Fruit fly (Drosophila melanogaster) whole organism, embryonic: Measurements from ENCODE around the gene Ppm1.
A peak's percentile ranks its signal among the peaks of the same experiment; 100 is the strongest.

ENCODE experiments used
- ATbp ChIP-seq: fragments of 200-800 bp; sonication (Bioruptor generic); optimal IDR thresholded peaks from 2 replicates; lab custom pipeline; 2017; ENCODE audit warnings: missing biosample characterization, mild to moderate bottlenecking, missing genetic modification characterization, missing genetic modification reagents
- Atf3 ChIP-seq: fragments of 200-800 bp; sonication (Bioruptor generic); optimal IDR thresholded peaks from 3 replicates; lab custom pipeline; 2016; ENCODE audit warnings: missing biosample characterization, missing genetic modification characterization
- Atf6 ChIP-seq: fragments of 200-800 bp; sonication (Bioruptor generic); IDR thresholded peaks from 2 replicates; pipeline ENCODE4 v1.3.6; 2022; ENCODE audit warnings: missing biosample characterization, missing genetic modification characterization
- CG11247 ChIP-seq: fragments of 200-800 bp; sonication (Bioruptor generic); IDR thresholded peaks from 2 replicates; pipeline ENCODE4 v1.3.6; 2022; ENCODE audit warnings: missing biosample characterization, missing genetic modification characterization
- CG11695 ChIP-seq: fragments of 200-800 bp; sonication (Bioruptor generic); IDR thresholded peaks from 3 replicates; pipeline ENCODE4 v1.3.6; 2022; ENCODE audit warnings: missing biosample characterization, missing genetic modification characterization
- CG12744 ChIP-seq: fragments of 200-800 bp; sonication (Bioruptor generic); optimal IDR thresholded peaks from 2 replicates; lab custom pipeline; 2016; ENCODE audit warnings: missing biosample characterization, missing genetic modification characterization
- CG14441 ChIP-seq: fragments of 200-800 bp; sonication (Bioruptor generic); IDR thresholded peaks from 2 replicates; pipeline ENCODE4 v1.3.6; 2022; ENCODE audit warnings: missing biosample characterization, missing genetic modification characterization
- CG17802 ChIP-seq: fragments of 200-800 bp; sonication (Bioruptor generic); optimal IDR thresholded peaks from 2 replicates; lab custom pipeline; 2018; ENCODE audit warnings: missing biosample characterization, mild to moderate bottlenecking, missing genetic modification characterization, moderate library complexity
- CG17912 ChIP-seq: fragments of 200-800 bp; sonication (Bioruptor generic); optimal IDR thresholded peaks from 2 replicates; lab custom pipeline; 2018; ENCODE audit warnings: missing biosample characterization, mild to moderate bottlenecking, missing genetic modification characterization
- CG4328 ChIP-seq: fragments of 200-800 bp; sonication (Bioruptor generic); optimal IDR thresholded peaks from 3 replicates; lab custom pipeline; 2017; ENCODE audit warnings: missing biosample characterization, missing genetic modification reagents, missing genetic modification characterization
- CG4820 ChIP-seq: fragments of 200-800 bp; sonication (Bioruptor generic); optimal IDR thresholded peaks from 3 replicates; lab custom pipeline; 2016; ENCODE audit warnings: missing biosample characterization, missing genetic modification characterization
- CG5180 ChIP-seq: fragments of 200-800 bp; sonication (Bioruptor generic); optimal IDR thresholded peaks from 3 replicates; lab custom pipeline; 2017; ENCODE audit warnings: missing biosample characterization, missing genetic modification characterization, mild to moderate bottlenecking, moderate library complexity, missing genetic modification reagents
- CG5245 ChIP-seq: fragments of 200-800 bp; sonication (Bioruptor generic); optimal IDR thresholded peaks from 3 replicates; lab custom pipeline; 2016; ENCODE audit warnings: missing biosample characterization, missing genetic modification characterization
- CG6175 ChIP-seq: fragments of 200-800 bp; sonication (Bioruptor generic); IDR thresholded peaks from 3 replicates; pipeline ENCODE4 v1.3.6; 2022; ENCODE audit warnings: missing biosample characterization, missing genetic modification characterization
- CG6854 ChIP-seq: fragments of 200-800 bp; sonication (Bioruptor generic); optimal IDR thresholded peaks from 3 replicates; lab custom pipeline; 2017; ENCODE audit warnings: missing biosample characterization, mild to moderate bottlenecking, missing genetic modification characterization
- CG7963 ChIP-seq: fragments of 200-800 bp; sonication (Bioruptor generic); IDR thresholded peaks from 3 replicates; pipeline ENCODE4 v1.3.6; 2022; ENCODE audit warnings: missing biosample characterization, missing genetic modification characterization; ENCODE audit not compliant: partially characterized antibody
- CG7987 ChIP-seq: fragments of 200-800 bp; sonication (Bioruptor generic); optimal IDR thresholded peaks from 2 replicates; lab custom pipeline; 2018; ENCODE audit warnings: missing biosample characterization, mild to moderate bottlenecking, missing genetic modification characterization, moderate library complexity
- CG8478 ChIP-seq: fragments of >200 bp; optimal IDR thresholded peaks from 2 replicates; lab custom pipeline; 2018
- CG8944 ChIP-seq: fragments of 200-800 bp; sonication (Bioruptor generic); optimal IDR thresholded peaks from 3 replicates; lab custom pipeline; 2016; ENCODE audit warnings: missing biosample characterization, missing genetic modification characterization
- CG9932 ChIP-seq: fragments of 200-800 bp; sonication (Bioruptor generic); IDR thresholded peaks from 2 replicates; pipeline ENCODE4 v1.3.6; 2022; ENCODE audit warnings: missing biosample characterization, missing genetic modification characterization
- Dfd ChIP-seq, 2 experiments: fragments of >200 bp; optimal IDR thresholded peaks; 2 replicates each; lab custom pipeline; 2017; ENCODE audit warnings: missing biosample characterization in 2 of 2, missing genetic modification characterization in 2 of 2
- Doc3 ChIP-seq: fragments of 200-800 bp; sonication (Bioruptor generic); IDR thresholded peaks from 3 replicates; pipeline ENCODE4 v1.3.6; 2022; ENCODE audit warnings: missing biosample characterization, missing genetic modification characterization; ENCODE audit not compliant: partially characterized antibody
- Ets65A ChIP-seq: fragments of 200-800 bp; sonication (Bioruptor generic); peaks from one replicate; lab custom pipeline; 2016; ENCODE audit warnings: missing biosample characterization, missing genetic modification characterization
- H15 ChIP-seq: fragments of 200-800 bp; sonication (Bioruptor generic); IDR thresholded peaks from 3 replicates; pipeline ENCODE4 v1.3.6; 2022; ENCODE audit warnings: missing biosample characterization, missing genetic modification characterization
- Hr51 ChIP-seq, 2 experiments: fragments of 200-800 bp; sonication (Bioruptor generic); optimal IDR thresholded peaks; 2 replicates in 1 of 2; 3 replicates in 1 of 2; lab custom pipeline; 2016 to 2018; ENCODE audit warnings: missing biosample characterization in 2 of 2, missing genetic modification characterization in 2 of 2, mild to moderate bottlenecking in 1 of 2, moderate library complexity in 1 of 2
- Kr ChIP-seq: fragments of 200-800 bp; sonication (Bioruptor generic); optimal IDR thresholded peaks from 2 replicates; lab custom pipeline; 2017; ENCODE audit warnings: missing biosample characterization, mild to moderate bottlenecking, missing genetic modification characterization
- Mrtf ChIP-seq: fragments of 200-800 bp; sonication (Bioruptor generic); IDR thresholded peaks from 3 replicates; pipeline ENCODE4 v1.3.6; 2022; ENCODE audit warnings: missing biosample characterization, missing genetic modification characterization
- Myb ChIP-seq: fragments of 200-800 bp; sonication (Bioruptor generic); optimal IDR thresholded peaks from 2 replicates; lab custom pipeline; 2016; ENCODE audit warnings: missing biosample characterization, missing genetic modification characterization
- Oaz ChIP-seq: fragments of 200-800 bp; sonication (Bioruptor generic); IDR thresholded peaks from 2 replicates; pipeline ENCODE4 v1.3.6; 2022; ENCODE audit warnings: missing biosample characterization, missing genetic modification characterization
- Ravus ChIP-seq: fragments of 200-800 bp; sonication (Bioruptor generic); IDR thresholded peaks from 2 replicates; pipeline ENCODE4 v1.3.6; 2022; ENCODE audit warnings: missing biosample characterization, missing genetic modification characterization
- Spps ChIP-seq: fragments of 200-800 bp; sonication (Bioruptor generic); optimal IDR thresholded peaks from 2 replicates; lab custom pipeline; 2018; ENCODE audit warnings: missing biosample characterization, mild to moderate bottlenecking, missing genetic modification characterization
- Usf ChIP-seq: fragments of 200-800 bp; sonication (Bioruptor generic); optimal IDR thresholded peaks from 2 replicates; lab custom pipeline; 2017; ENCODE audit warnings: missing genotype, missing biosample characterization, missing genetic modification characterization
- caup ChIP-seq: fragments of 200-800 bp; sonication (Bioruptor generic); optimal IDR thresholded peaks from 3 replicates; lab custom pipeline; 2017; ENCODE audit warnings: missing biosample characterization, mild to moderate bottlenecking, missing genetic modification characterization, moderate library complexity; ENCODE audit not compliant: severe bottlenecking
- dpn ChIP-seq, 2 experiments: fragments of 200-800 bp; sonication (Bioruptor generic); optimal IDR thresholded peaks; 3 replicates each; lab custom pipeline; 2016; ENCODE audit warnings: missing biosample characterization in 2 of 2, missing genetic modification characterization in 2 of 2
- eve ChIP-seq, 2 experiments: fragments of >200 bp; optimal IDR thresholded peaks; 2 replicates each; lab custom pipeline; 2017; ENCODE audit warnings: missing biosample characterization in 2 of 2, missing genetic modification characterization in 2 of 2
- fru ChIP-seq: fragments of >200 bp; optimal IDR thresholded peaks from 2 replicates; lab custom pipeline; 2017
- gsb-n ChIP-seq: fragments of 200-800 bp; sonication (Bioruptor generic); optimal IDR thresholded peaks from 3 replicates; lab custom pipeline; 2018; ENCODE audit warnings: missing biosample characterization, mild to moderate bottlenecking, missing genetic modification characterization
- her ChIP-seq: fragments of 200-800 bp; sonication (Bioruptor generic); optimal IDR thresholded peaks from 2 replicates; lab custom pipeline; 2016; ENCODE audit warnings: missing biosample characterization, missing genetic modification characterization
- jumu ChIP-seq: fragments of 200-800 bp; sonication (Bioruptor generic); optimal IDR thresholded peaks from 3 replicates; lab custom pipeline; 2016; ENCODE audit warnings: missing biosample characterization, missing genetic modification characterization
- klu ChIP-seq: fragments of 200-800 bp; sonication (Bioruptor generic); IDR thresholded peaks from 2 replicates; pipeline ENCODE4 v1.3.6; 2022; ENCODE audit warnings: missing biosample characterization, missing genetic modification characterization
- mam ChIP-seq: fragments of 200-800 bp; sonication (Bioruptor generic); optimal IDR thresholded peaks from 3 replicates; lab custom pipeline; 2016; ENCODE audit warnings: missing biosample characterization, missing genetic modification characterization
- mirr ChIP-seq: fragments of 200-800 bp; sonication (Bioruptor generic); optimal IDR thresholded peaks from 3 replicates; lab custom pipeline; 2018; ENCODE audit warnings: missing biosample characterization, mild to moderate bottlenecking, missing genetic modification characterization
- pho ChIP-seq: fragments of 200-800 bp; sonication (Bioruptor generic); optimal IDR thresholded peaks from 2 replicates; lab custom pipeline; 2016; ENCODE audit warnings: missing biosample characterization, missing genetic modification characterization
- phol ChIP-seq: fragments of 200-800 bp; sonication (Bioruptor generic); optimal IDR thresholded peaks from 3 replicates; lab custom pipeline; 2018; ENCODE audit warnings: missing biosample characterization, mild to moderate bottlenecking, missing genetic modification characterization, moderate library complexity
- scrt ChIP-seq: fragments of 200-800 bp; sonication (Bioruptor generic); optimal IDR thresholded peaks from 2 replicates; lab custom pipeline; 2018; ENCODE audit warnings: missing biosample characterization, mild to moderate bottlenecking, missing genetic modification characterization, moderate library complexity
- sisA ChIP-seq: fragments of 200-800 bp; sonication (Bioruptor generic); IDR thresholded peaks from 2 replicates; pipeline ENCODE4 v1.3.6; 2022; ENCODE audit warnings: missing biosample characterization, missing genetic modification characterization
- stwl ChIP-seq: fragments of 200-800 bp; sonication (Bioruptor generic); optimal IDR thresholded peaks from 3 replicates; lab custom pipeline; 2018; ENCODE audit warnings: missing biosample characterization, mild to moderate bottlenecking, missing genetic modification characterization, moderate library complexity
- tap ChIP-seq: fragments of 200-800 bp; optimal IDR thresholded peaks from 3 replicates; lab custom pipeline; 2019; ENCODE audit warnings: missing biosample characterization, mild to moderate bottlenecking, missing genetic modification characterization, moderate library complexity
- tin ChIP-seq: fragments of 200-800 bp; sonication (Bioruptor generic); optimal IDR thresholded peaks from 3 replicates; lab custom pipeline; 2016; ENCODE audit warnings: missing biosample characterization, missing genetic modification characterization
- trem ChIP-seq: fragments of 200-800 bp; optimal IDR thresholded peaks from 3 replicates; lab custom pipeline; 2019; ENCODE audit warnings: missing biosample characterization, mild to moderate bottlenecking, missing genetic modification characterization, moderate library complexity
- usp ChIP-seq: fragments of >200 bp; optimal IDR thresholded peaks from 2 replicates; lab custom pipeline; 2017; ENCODE audit warnings: missing biosample characterization, missing genetic modification characterization
- wor ChIP-seq: fragments of 200-800 bp; sonication (Bioruptor generic); IDR thresholded peaks from 2 replicates; pipeline ENCODE4 v1.3.6; 2022; ENCODE audit warnings: missing biosample characterization, missing genetic modification characterization

The Ppm1 gene

DNA sequence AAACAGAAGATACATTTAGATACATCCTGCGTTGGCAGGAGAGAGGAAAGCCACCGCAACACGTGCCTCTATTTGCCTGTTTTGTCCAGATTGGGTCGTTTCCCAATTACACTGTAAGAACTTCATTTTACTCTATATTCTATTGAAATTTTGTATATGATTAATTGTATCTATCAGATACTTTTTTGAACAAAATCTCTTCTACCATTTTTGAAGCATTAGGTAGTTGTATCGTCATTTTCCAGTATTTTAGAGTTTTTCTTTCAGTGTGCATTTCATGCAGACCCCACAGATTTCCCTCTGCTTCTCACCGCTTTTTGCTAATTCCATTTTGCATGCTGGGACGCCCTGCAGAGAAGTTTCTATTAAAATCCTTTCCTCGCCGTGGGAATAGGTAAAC, 26.6 kb upstream of the Ppm1 start (continued):
- TF ChIP-seq Spps (no peak), trem (tag; lab: Kevin White, UChicago) (no peak), CG11695 (GFP tag; lab: Robert Waterston, UW) (peak; percentile 48; the same call in 1 of the 3 replicates), eve (GFP tag; optimal IDR thresholded peaks at IDR 0.05; lab: Kevin White, UChicago) (no peak), CG6854 (GFP tag; lab: Kevin White, UChicago) (peak; percentile 21), CG7987 (GFP tag; lab: Kevin White, UChicago) (no peak), Myb (no peak), CG4820 (peak; percentile 15), Atf3 (GFP tag; lab: Kevin White, UChicago) (no peak), mam (peak; percentile 32), Oaz (GFP tag; lab: Robert Waterston, UW) (peak; percentile 45; the same call in 1 of the 2 replicates), CG5180 (no peak), jumu (GFP tag; lab: Kevin White, UChicago) (no peak), H15 (no peak), pho (peak; percentile 18), ATbp (GFP tag; lab: Kevin White, UChicago) (peak; percentile 52), Hr51 (GFP tag; optimal IDR thresholded peaks at IDR 0.05; lab: Kevin White, UChicago) (peak in 1 of 2 experiments; percentile 53), CG12744 (GFP tag; lab: Kevin White, UChicago) (peak; percentile 26), CG17802 (tag; lab: Kevin White, UChicago) (no peak), CG14441 (GFP tag; lab: Robert Waterston, UW) (peak; percentile 42; the same call in 1 of the 2 replicates), CG8944 (GFP tag; lab: Kevin White, UChicago) (peak; percentile 3), sisA (GFP tag; lab: Robert Waterston, UW) (peak; percentile 53), Mrtf (GFP tag; lab: Robert Waterston, UW) (no peak), Atf6 (GFP tag; lab: Robert Waterston, UW) (peak; percentile 56), stwl (tag; lab: Kevin White, UChicago) (no peak), Ravus (no peak; the same call in 1 of the 2 replicates), Usf (GFP tag; lab: Kevin White, UChicago) (no peak), gsb-n (tag; lab: Kevin White, UChicago) (no peak), Dfd (GFP tag; optimal IDR thresholded peaks at IDR 0.05; lab: Kevin White, UChicago) (no peak), dpn (GFP tag; optimal IDR thresholded peaks at IDR 0.05; lab: Kevin White, UChicago) (peak; percentile 17 to 49), Ets65A (GFP tag; lab: Kevin White, UChicago) (peak; percentile 19), klu (GFP tag; lab: Robert Waterston, UW) (0 out of 2 replicates have a peak, but pooled peaks have one; percentile 33), Doc3 (GFP tag; lab: Robert Waterston, UW) (no peak), CG6175 (GFP tag; lab: Robert Waterston, UW) (0 out of 3 replicates have a peak, but pooled peaks have one; percentile 34), CG17912 (GFP tag; lab: Kevin White, UChicago) (no peak), CG11247 (GFP tag; lab: Robert Waterston, UW) (peak; percentile 38; the same call in 1 of the 2 replicates), CG7963 (GFP tag; lab: Robert Waterston, UW) (no peak), phol (peak; percentile 50), caup (GFP tag; lab: Kevin White, UChicago) (peak; percentile 38), CG9932 (peak; percentile 50), Kr (GFP tag; lab: Kevin White, UChicago) (no peak), CG8478 (lab: Kevin White, UChicago) (no peak), fru (lab: Kevin White, UChicago) (no peak), tap (tag; lab: Kevin White, UChicago) (peak; percentile 6), wor (no peak), CG4328 (GFP tag; lab: Kevin White, UChicago) (no peak), her (GFP tag; lab: Kevin White, UChicago) (no peak), tin (peak; percentile 34), mirr (GFP tag; lab: Kevin White, UChicago) (no peak), CG5245 (GFP tag; lab: Kevin White, UChicago) (peak; percentile 31), scrt (GFP tag; lab: Kevin White, UChicago) (peak; percentile 61), usp (GFP tag; lab: Kevin White, UChicago) (no peak)
